Fruit fly (Drosophila melanogaster) whole organism, prepupa: ENCODE measurements around the gene CG46025.

ENCODE experiments used
- CG10631 ChIP-seq: fragments of 200-800 bp; sonication (Bioruptor generic); optimal IDR thresholded peaks from 2 replicates; lab custom pipeline; 2016; ENCODE audit warnings: missing biosample characterization, missing genetic modification characterization
- CG10669 ChIP-seq: fragments of 200-800 bp; sonication (Bioruptor generic); optimal IDR thresholded peaks from 3 replicates; lab custom pipeline; 2018; ENCODE audit warnings: missing biosample characterization, mild to moderate bottlenecking, missing genetic modification characterization, moderate library complexity
- CG11294 ChIP-seq: fragments of 200-800 bp; sonication (Bioruptor generic); IDR thresholded peaks from 2 replicates; pipeline ENCODE4 v1.3.6; 2022; ENCODE audit warnings: missing biosample characterization, missing genetic modification characterization
- CG11762 ChIP-seq: fragments of 200-800 bp; sonication (Bioruptor generic); optimal IDR thresholded peaks from 3 replicates; lab custom pipeline; 2016; ENCODE audit warnings: missing biosample characterization, missing genetic modification characterization; ENCODE audit not compliant: insufficient read depth
- CG11902 ChIP-seq: fragments of 200-800 bp; sonication (Bioruptor generic); optimal IDR thresholded peaks from 3 replicates; lab custom pipeline; 2016; ENCODE audit warnings: missing biosample characterization, missing genetic modification characterization
- CG1621 ChIP-seq: fragments of 200-800 bp; sonication (Bioruptor generic); optimal IDR thresholded peaks from 3 replicates; lab custom pipeline; 2018; ENCODE audit warnings: missing biosample characterization, mild to moderate bottlenecking, missing genetic modification characterization
- CG16779 ChIP-seq: fragments of 200-800 bp; sonication (Bioruptor generic); optimal IDR thresholded peaks from 3 replicates; lab custom pipeline; 2017; ENCODE audit warnings: missing biosample characterization, mild to moderate bottlenecking, missing genetic modification characterization
- CG3032 ChIP-seq: fragments of 200-800 bp; optimal IDR thresholded peaks from 2 replicates; lab custom pipeline; 2019; ENCODE audit warnings: missing biosample characterization, mild to moderate bottlenecking, missing genetic modification characterization, moderate library complexity
- CG31627 ChIP-seq: fragments of 200-800 bp; sonication (Bioruptor generic); optimal IDR thresholded peaks from 3 replicates; lab custom pipeline; 2016; ENCODE audit warnings: missing biosample characterization, missing genetic modification characterization
- CG32006 ChIP-seq: fragments of 200-800 bp; sonication (Bioruptor generic); optimal IDR thresholded peaks from 3 replicates; lab custom pipeline; 2017; ENCODE audit warnings: missing biosample characterization, mild to moderate bottlenecking, missing genetic modification characterization
- CG3919 ChIP-seq: fragments of 200-800 bp; sonication (Bioruptor generic); optimal IDR thresholded peaks from 3 replicates; lab custom pipeline; 2016; ENCODE audit warnings: missing biosample characterization, missing genetic modification characterization
- CG6792 ChIP-seq: fragments of 200-800 bp; sonication (Bioruptor generic); optimal IDR thresholded peaks from 3 replicates; lab custom pipeline; 2016; ENCODE audit warnings: missing biosample characterization, missing genetic modification characterization
- CG6808 ChIP-seq: fragments of 200-800 bp; sonication (Bioruptor generic); optimal IDR thresholded peaks from 3 replicates; lab custom pipeline; 2017; ENCODE audit warnings: missing biosample characterization, missing genetic modification characterization, mild to moderate bottlenecking, moderate library complexity, missing genetic modification reagents
- CG6854 ChIP-seq: fragments of 200-800 bp; sonication (Bioruptor generic); optimal IDR thresholded peaks from 2 replicates; lab custom pipeline; 2017; ENCODE audit warnings: missing biosample characterization, mild to moderate bottlenecking, missing genetic modification characterization
- CG7368 ChIP-seq: fragments of 200-800 bp; sonication (Bioruptor generic); optimal IDR thresholded peaks from 3 replicates; lab custom pipeline; 2016; ENCODE audit warnings: missing biosample characterization, missing genetic modification characterization
- CG8632 ChIP-seq: fragments of 200-800 bp; sonication (Bioruptor generic); optimal IDR thresholded peaks from 3 replicates; lab custom pipeline; 2016; ENCODE audit warnings: missing biosample characterization, missing genetic modification characterization
- CG9139 ChIP-seq: fragments of 200-800 bp; sonication (Bioruptor generic); optimal IDR thresholded peaks from 3 replicates; lab custom pipeline; 2017; ENCODE audit warnings: missing biosample characterization, mild to moderate bottlenecking, missing genetic modification characterization
- Eip93F ChIP-seq: fragments of 200-800 bp; sonication (Bioruptor generic); optimal IDR thresholded peaks from 2 replicates; lab custom pipeline; 2016; ENCODE audit warnings: missing biosample characterization, mild to moderate bottlenecking, missing genetic modification characterization
- Ets21C ChIP-seq: fragments of 200-800 bp; sonication (Bioruptor generic); optimal IDR thresholded peaks from 3 replicates; lab custom pipeline; 2016; ENCODE audit warnings: missing biosample characterization, missing genetic modification characterization
- Ets96B ChIP-seq: fragments of 200-800 bp; optimal IDR thresholded peaks from 2 replicates; lab custom pipeline; 2019; ENCODE audit warnings: missing biosample characterization, mild to moderate bottlenecking, missing genetic modification characterization, moderate library complexity
- Hr38 ChIP-seq: sonication (Bioruptor generic); optimal IDR thresholded peaks from 2 replicates; lab custom pipeline; 2016; ENCODE audit warnings: missing biosample characterization, missing genetic modification characterization
- Hr39 ChIP-seq: fragments of 200-800 bp; sonication (Bioruptor generic); optimal IDR thresholded peaks from 2 replicates; lab custom pipeline; 2016; ENCODE audit warnings: missing biosample characterization, missing genetic modification characterization
- Hr4 ChIP-seq: fragments of 200-800 bp; sonication (Bioruptor generic); optimal IDR thresholded peaks from 3 replicates; lab custom pipeline; 2016; ENCODE audit warnings: missing biosample characterization, missing genetic modification characterization
- Met ChIP-seq: fragments of 200-800 bp; sonication (Bioruptor generic); optimal IDR thresholded peaks from 3 replicates; lab custom pipeline; 2016; ENCODE audit warnings: missing biosample characterization, missing genetic modification characterization
- Smox ChIP-seq: fragments of 200-800 bp; sonication (Bioruptor generic); optimal IDR thresholded peaks from 3 replicates; lab custom pipeline; 2016; ENCODE audit warnings: missing biosample characterization, missing genetic modification characterization
- Sox102F ChIP-seq: fragments of 200-800 bp; sonication (Bioruptor generic); optimal IDR thresholded peaks from 2 replicates; lab custom pipeline; 2016; ENCODE audit warnings: missing biosample characterization, mild to moderate bottlenecking, missing genetic modification characterization
- achi ChIP-seq: fragments of 200-800 bp; sonication (Bioruptor generic); optimal IDR thresholded peaks from 3 replicates; lab custom pipeline; 2016; ENCODE audit warnings: missing biosample characterization, missing genetic modification characterization
- acj6 ChIP-seq: fragments of 200-800 bp; sonication (Bioruptor generic); optimal IDR thresholded peaks from 3 replicates; lab custom pipeline; 2016; ENCODE audit warnings: missing biosample characterization, missing genetic modification characterization
- cyc ChIP-seq: fragments of 200-800 bp; sonication (Bioruptor generic); optimal IDR thresholded peaks from 3 replicates; lab custom pipeline; 2016; ENCODE audit warnings: missing biosample characterization, missing genetic modification characterization
- dac ChIP-seq: fragments of 200-800 bp; sonication (Bioruptor generic); optimal IDR thresholded peaks from 2 replicates; lab custom pipeline; 2017; ENCODE audit warnings: missing biosample characterization, mild to moderate bottlenecking, missing genetic modification characterization
- dsx ChIP-seq: fragments of 200-800 bp; optimal IDR thresholded peaks from 3 replicates; lab custom pipeline; 2019; ENCODE audit warnings: missing biosample characterization, mild to moderate bottlenecking, missing genetic modification characterization, moderate library complexity; ENCODE audit not compliant: poor library complexity, severe bottlenecking
- eg ChIP-seq: fragments of 200-800 bp; sonication (Bioruptor generic); IDR thresholded peaks from 3 replicates; pipeline ENCODE4 v1.3.6; 2022; ENCODE audit warnings: missing biosample characterization, missing genetic modification characterization
- esn ChIP-seq: fragments of 200-800 bp; sonication (Bioruptor generic); optimal IDR thresholded peaks from 2 replicates; lab custom pipeline; 2016; ENCODE audit warnings: missing biosample characterization, mild to moderate bottlenecking, missing genetic modification characterization, moderate library complexity
- fd85E ChIP-seq: fragments of 200-800 bp; sonication (Bioruptor generic); optimal IDR thresholded peaks from 3 replicates; lab custom pipeline; 2016; ENCODE audit warnings: missing biosample characterization, missing genetic modification characterization
- fkh ChIP-seq: fragments of 200-800 bp; sonication (Bioruptor generic); optimal IDR thresholded peaks from 3 replicates; lab custom pipeline; 2017; ENCODE audit warnings: missing biosample characterization, mild to moderate bottlenecking, missing genetic modification characterization, moderate library complexity
- lz ChIP-seq: fragments of 200-800 bp; sonication (Bioruptor generic); optimal IDR thresholded peaks from 3 replicates; lab custom pipeline; 2016; ENCODE audit warnings: missing biosample characterization, missing genetic modification characterization
- net ChIP-seq: fragments of 200-800 bp; sonication (Bioruptor generic); optimal IDR thresholded peaks from 3 replicates; lab custom pipeline; 2016; ENCODE audit warnings: missing biosample characterization, missing genetic modification characterization
- pdm3 ChIP-seq: fragments of 200-800 bp; sonication (Bioruptor generic); optimal IDR thresholded peaks from 3 replicates; lab custom pipeline; 2016; ENCODE audit warnings: missing biosample characterization, missing genetic modification characterization
- svp ChIP-seq: fragments of 200-800 bp; sonication (Bioruptor generic); peaks from one replicate; lab custom pipeline; 2016; ENCODE audit warnings: missing biosample characterization, missing genetic modification characterization
- topi ChIP-seq: fragments of 200-800 bp; sonication (Bioruptor generic); optimal IDR thresholded peaks from 3 replicates; lab custom pipeline; 2016; ENCODE audit warnings: missing biosample characterization, missing genetic modification characterization
- vri ChIP-seq: fragments of 200-800 bp; sonication (Bioruptor generic); optimal IDR thresholded peaks from 3 replicates; lab custom pipeline; 2016; ENCODE audit warnings: missing biosample characterization, mild to moderate bottlenecking, missing genetic modification characterization

Gene CG46025

dm6 chr2L:7777979-7778692 lies 24.2 kb downstream of the CG46025 start, which contains the start of gene CG7179:
Gene CG7179, minus strand, starts transcription at chr2L:7778029.
- TF ChIP-seq Eip93F (GFP tag; lab: Kevin White, UChicago) = no peak
- TF ChIP-seq fkh (GFP tag; lab: Kevin White, UChicago) = peak; percentile 72
- TF ChIP-seq esn = no peak

dm6 chr2L:7779785-7780184 lies 25.8 kb downstream of the CG46025 start, which contains the start of gene Uro:
Gene Uro, plus strand, starts transcription at chr2L:7780085.
- no peak for TF ChIP-seq CG11294
- TF ChIP-seq dac (GFP tag; lab: Kevin White, UChicago) = no peak
- TF ChIP-seq pdm3 (GFP tag; lab: Kevin White, UChicago) = no peak
- no peak for TF ChIP-seq dsx (GFP tag; lab: Kevin White, UChicago)
- TF ChIP-seq Met (GFP tag; lab: Kevin White, UChicago) = no peak
- no peak for TF ChIP-seq CG16779
- no peak for TF ChIP-seq CG10669
- TF ChIP-seq achi (GFP tag; lab: Kevin White, UChicago) = no peak
- no peak for TF ChIP-seq CG11762 (GFP tag; lab: Kevin White, UChicago)
- TF ChIP-seq fkh (GFP tag; lab: Kevin White, UChicago) = no peak
- no peak for TF ChIP-seq net
- no peak for TF ChIP-seq CG3919 (GFP tag; lab: Kevin White, UChicago)
- TF ChIP-seq Ets21C (GFP tag; lab: Kevin White, UChicago) = no peak
- no peak for TF ChIP-seq Sox102F (GFP tag; lab: Kevin White, UChicago)
- TF ChIP-seq CG7368 (GFP tag; lab: Kevin White, UChicago) = no peak
- TF ChIP-seq CG10631 (GFP tag; lab: Kevin White, UChicago) = no peak
- no peak for TF ChIP-seq Ets96B
- no peak for TF ChIP-seq CG3032 (tag; lab: Kevin White, UChicago)
- TF ChIP-seq Eip93F (GFP tag; lab: Kevin White, UChicago) = no peak
- TF ChIP-seq acj6 (GFP tag; lab: Kevin White, UChicago) = no peak
- TF ChIP-seq, all 60 proteins: peak for 0

DNA sequence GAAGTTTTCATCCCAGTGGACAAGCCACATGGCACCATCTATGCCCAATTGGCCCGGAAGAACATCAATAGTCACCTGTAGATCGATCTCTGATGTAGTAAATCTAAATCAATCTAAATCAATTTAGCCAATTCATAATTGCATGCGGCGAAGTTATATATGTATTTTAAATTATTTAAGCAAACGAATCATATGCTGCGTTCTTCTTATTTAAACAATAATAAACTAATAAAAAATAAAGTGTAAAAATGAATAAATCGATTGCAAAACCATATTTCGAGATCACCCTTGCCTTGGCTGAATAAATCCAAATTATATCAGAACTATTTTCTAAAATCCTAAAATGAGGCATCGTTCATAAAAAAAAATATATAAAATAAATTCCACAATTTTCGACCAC lies 27.2 kb downstream of the CG46025 start, which contains the start of gene CG7164:
Gene CG7164 (plus strand): TSS at position 301 of the 400 bp plus-strand sequence.
- no peak for TF ChIP-seq fd85E (GFP tag; lab: Kevin White, UChicago)
- TF ChIP-seq CG9139 (GFP tag; lab: Kevin White, UChicago) = no peak
- no peak for TF ChIP-seq Smox
- TF ChIP-seq CG11902 (GFP tag; lab: Kevin White, UChicago) = no peak
- no peak for TF ChIP-seq Eip93F (GFP tag; lab: Kevin White, UChicago)
- TF ChIP-seq CG6808 (GFP tag; lab: Kevin White, UChicago) = no peak
- TF ChIP-seq CG1621 (tag; lab: Kevin White, UChicago) = no peak
- no peak for TF ChIP-seq CG6854
- TF ChIP-seq, all 60 proteins: peak for 0

- TF ChIP-seq svp (GFP tag; lab: Kevin White, UChicago) (peak; percentile 85), eg (GFP tag; lab: Robert Waterston, UW) (peak; percentile 92), esn (peak; percentile 80), dsx (GFP tag; lab: Kevin White, UChicago) (no peak), Hr4 (GFP tag; lab: Kevin White, UChicago) (peak; percentile 75), topi (GFP tag; lab: Kevin White, UChicago) (peak; percentile 77), Met (GFP tag; lab: Kevin White, UChicago) (peak; percentile 86), lz (GFP tag; lab: Kevin White, UChicago) (peak; percentile 71), CG6792 (GFP tag; lab: Kevin White, UChicago) (peak; percentile 67), achi (GFP tag; lab: Kevin White, UChicago) (peak; percentile 75), Eip93F (GFP tag; lab: Kevin White, UChicago) (peak; percentile 19), CG16779 (peak; percentile 50), CG11762 (GFP tag; lab: Kevin White, UChicago) (peak; percentile 66), CG10669 (peak; percentile 75), CG8632 (GFP tag; lab: Kevin White, UChicago) (peak; percentile 66), pdm3 (GFP tag; lab: Kevin White, UChicago) (peak; percentile 72), Ets96B (peak; percentile 72), vri (GFP tag; lab: Kevin White, UChicago) (no peak), cyc (GFP tag; lab: Kevin White, UChicago) (peak; percentile 70), Hr39 (GFP tag; lab: Kevin White, UChicago) (peak; percentile 58), CG7368 (GFP tag; lab: Kevin White, UChicago) (peak; percentile 73), CG6854 (no peak), CG32006 (peak; percentile 77), CG31627 (GFP tag; lab: Kevin White, UChicago) (peak; percentile 70), Hr38 (GFP tag; lab: Kevin White, UChicago) (no peak), CG11902 (GFP tag; lab: Kevin White, UChicago) (peak; percentile 40)
Measured at dm6 chr2L:7782788-7783401, 28.9 kb downstream of the CG46025 start, which contains the start of gene Brd7-9. Gene Brd7-9, plus strand, starts transcription at chr2L:7782865.
